Worm (Caenorhabditis elegans): Measurements from ENCODE around the gene F34D10.8.
A peak's percentile ranks its signal among the peaks of the same experiment; 100 is the strongest.

The F34D10.8 gene

DNA sequence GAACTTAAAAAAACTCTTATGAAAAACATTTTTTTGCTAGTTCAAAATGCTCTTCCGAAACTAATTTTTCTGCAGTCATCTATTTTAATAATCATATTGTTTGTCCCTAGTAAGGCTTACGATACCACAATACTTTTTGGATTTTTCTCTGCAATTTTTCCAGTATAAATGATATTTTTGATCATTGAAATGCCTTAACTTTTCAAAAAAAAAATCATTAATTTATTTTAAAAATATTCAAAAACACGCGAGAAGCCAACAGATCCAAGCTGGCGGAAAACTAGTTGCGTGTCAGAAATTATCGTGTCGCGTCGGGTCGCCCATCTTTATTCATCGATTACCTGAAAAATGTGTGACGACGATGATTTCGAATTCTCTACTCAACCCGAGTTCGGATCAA lies 37.6 kb downstream of the F34D10.8 start, which contains the start of gene gmeb-3:
Gene gmeb-3, plus strand, starts transcription at position 301 of the 400 bp plus-strand sequence.
- no peak for TF ChIP-seq F55B11.4 (tag; optimal IDR thresholded peaks at IDR 0.05; ENCODE audit: borderline replicate concordance, insufficient read depth)
- no peak for TF ChIP-seq dpl-1 (GFP tag; optimal IDR thresholded peaks at IDR 0.05)
- no peak for TF ChIP-seq B0336.3 (GFP tag; IDR thresholded peaks at IDR 0.05)
- TF ChIP-seq pbrm-1 (GFP tag; IDR thresholded peaks at IDR 0.05) = no peak
- TF ChIP-seq lsy-27 (tag; optimal IDR thresholded peaks at IDR 0.05; ENCODE audit: borderline replicate concordance, insufficient read depth) = no peak

DNA sequence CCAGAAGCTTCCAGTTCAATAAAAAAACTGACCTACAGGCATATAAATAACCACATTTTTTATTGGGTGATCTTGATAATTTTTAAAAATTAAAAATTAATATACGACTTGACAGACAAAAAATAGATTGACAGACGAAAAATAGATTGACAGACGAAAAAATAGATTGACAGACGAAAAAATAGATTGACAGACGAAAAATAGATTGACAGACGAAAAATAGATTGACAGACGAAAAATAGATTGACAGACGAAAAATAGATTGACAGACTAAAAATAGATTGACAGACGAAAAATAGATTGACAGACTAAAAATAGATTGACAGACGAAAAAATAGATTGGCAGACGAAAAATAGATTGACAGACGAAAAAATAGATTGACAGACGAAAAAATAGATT lies 39.8 kb downstream of the F34D10.8 start:
- 0 out of 2 replicates have a peak, but pooled peaks have one; percentile 81 for TF ChIP-seq ceh-58 (GFP tag; IDR thresholded peaks at IDR 0.05)
- TF ChIP-seq ceh-91 (GFP tag; IDR thresholded peaks at IDR 0.05) = peak; percentile 70; the same call in 1 of the 2 replicates
- TF ChIP-seq Y53F4B.3 (GFP tag; IDR thresholded peaks at IDR 0.05) = peak; percentile 100; the same call in 1 of the 2 replicates
- TF ChIP-seq egrh-3 (GFP tag; IDR thresholded peaks at IDR 0.05) = peak; percentile 96
- peak; percentile 76; the same call in 1 of the 2 replicates for TF ChIP-seq attf-3 (GFP tag; conservative IDR thresholded peaks at IDR 0.05)
- TF ChIP-seq ztf-28 (GFP tag; IDR thresholded peaks at IDR 0.05) = 0 out of 2 replicates have a peak, but pooled peaks have one; percentile 32
- 0 out of 2 replicates have a peak, but pooled peaks have one; percentile 20 for TF ChIP-seq ceh-40 (GFP tag; IDR thresholded peaks at IDR 0.05)
- TF ChIP-seq D2030.7 (GFP tag; IDR thresholded peaks at IDR 0.05) = peak; percentile 16; the same call in 1 of the 2 replicates

DNA sequence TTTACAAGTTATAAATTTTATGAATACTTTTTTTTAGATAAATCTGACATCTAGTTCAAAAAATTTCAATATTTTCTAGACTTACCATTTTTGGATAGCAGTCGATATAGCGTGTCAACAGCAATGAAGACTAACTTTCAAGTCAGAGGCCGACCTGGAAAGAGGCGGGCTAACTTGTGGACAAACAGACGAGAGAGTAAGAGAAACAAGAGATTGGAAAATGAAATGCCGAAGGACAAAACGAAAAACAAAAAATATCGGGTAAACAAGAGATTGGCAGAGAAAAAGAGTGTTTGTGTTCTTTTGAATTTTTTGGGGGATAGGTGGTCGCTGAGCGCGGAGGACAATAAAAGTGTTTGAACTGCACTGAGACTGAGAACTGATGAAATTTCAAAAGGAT lies 42.6 kb downstream of the F34D10.8 start, which contains the start of gene lec-4:
Gene lec-4, minus strand, starts transcription at position 154 of the 400 bp plus-strand sequence.
- TF ChIP-seq lin-40 (tag; optimal IDR thresholded peaks at IDR 0.05) = peak; percentile 15
- TF ChIP-seq pbrm-1 (GFP tag; IDR thresholded peaks at IDR 0.05) = 0 out of 2 replicates have a peak, but pooled peaks have one; percentile 13
- no peak for TF ChIP-seq sdz-38 (tag; optimal IDR thresholded peaks at IDR 0.05)
- peak; percentile 29; the same call in 1 of the 2 replicates for TF ChIP-seq hmg-1.2 (GFP tag; IDR thresholded peaks at IDR 0.05)
- TF ChIP-seq cebp-1 (GFP tag; IDR thresholded peaks at IDR 0.05) = no peak
- TF ChIP-seq cebp-1 (tag; optimal IDR thresholded peaks at IDR 0.05) = peak; percentile 36

DNA sequence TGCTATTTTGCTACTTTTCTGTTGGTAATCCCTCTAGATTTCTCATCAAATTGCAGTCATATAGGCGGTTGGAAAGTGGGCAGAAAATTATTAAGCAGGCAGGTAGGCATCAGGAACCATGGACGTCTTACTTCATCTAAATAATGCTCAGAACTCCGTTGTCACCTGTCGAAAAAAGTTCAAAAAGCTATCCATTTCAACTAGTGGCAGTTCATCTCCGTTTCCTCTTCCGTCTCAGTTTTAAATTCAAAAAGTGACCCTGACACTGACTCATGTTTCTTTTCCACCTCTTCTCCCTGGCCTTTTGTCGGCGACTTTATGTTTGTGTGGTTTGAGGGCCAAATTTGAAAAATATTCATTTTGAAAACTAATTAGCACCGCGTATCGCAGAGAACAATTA lies 44.0 kb downstream of the F34D10.8 start:
- TF ChIP-seq nhr-120 (GFP tag; IDR thresholded peaks at IDR 0.05) = no peak
- no peak for TF ChIP-seq cebp-2 (GFP tag; IDR thresholded peaks at IDR 0.05)
- no peak for TF ChIP-seq F10E7.11 (tag; optimal IDR thresholded peaks at IDR 0.05)
- no peak for TF ChIP-seq K11D2.4 (GFP tag; IDR thresholded peaks at IDR 0.05)
- no peak for TF ChIP-seq attf-6 (GFP tag; IDR thresholded peaks at IDR 0.05)
